Worm (Caenorhabditis elegans): Measurements from ENCODE around the gene acdh-6.

Gene acdh-6

DNA sequence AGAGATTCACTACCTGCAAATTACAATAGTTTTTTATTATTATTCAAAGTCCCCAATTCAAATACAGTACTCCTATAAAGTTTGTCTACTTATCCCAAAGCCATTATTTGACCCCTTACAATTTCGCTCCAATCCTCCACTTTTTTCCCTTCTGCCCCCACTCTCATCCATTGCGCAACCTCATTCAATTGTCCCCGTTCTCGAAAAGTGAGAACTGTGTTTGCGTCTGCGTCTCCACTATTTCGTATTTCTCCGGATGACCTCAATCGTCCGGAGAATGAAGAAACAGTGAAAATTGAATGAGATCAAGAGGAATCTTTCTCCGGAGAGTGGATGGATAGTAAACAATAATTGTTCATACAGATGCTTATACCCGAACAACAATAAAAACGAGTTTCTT is 35.8 kb downstream of the acdh-6 start:
- TF ChIP-seq aptf-2 (GFP tag; conservative IDR thresholded peaks at IDR 0.05), result no peak
- no peak for TF ChIP-seq T07F8.4 (tag; optimal IDR thresholded peaks at IDR 0.05)
- no peak for TF ChIP-seq F49E8.2 (tag; optimal IDR thresholded peaks at IDR 0.05; ENCODE audit: insufficient read depth)
- no peak for TF ChIP-seq hmg-20 (GFP tag; IDR thresholded peaks at IDR 0.05)
- no peak for TF ChIP-seq mel-28 (tag; optimal IDR thresholded peaks at IDR 0.05; ENCODE audit: borderline replicate concordance)
- no peak for TF ChIP-seq zfh-2 (GFP tag; conservative IDR thresholded peaks at IDR 0.05)
- no peak for TF ChIP-seq aptf-3 (GFP tag; IDR thresholded peaks at IDR 0.05)
- no peak for TF ChIP-seq ets-4 (GFP tag; optimal IDR thresholded peaks at IDR 0.05)
- no peak for TF ChIP-seq unc-62 (GFP tag; optimal IDR thresholded peaks at IDR 0.05)
- TF ChIP-seq C17E4.6 (GFP tag; IDR thresholded peaks at IDR 0.05), result no peak
- TF ChIP-seq egrh-3 (GFP tag; IDR thresholded peaks at IDR 0.05), result no peak
- no peak for TF ChIP-seq ztf-18 (tag; optimal IDR thresholded peaks at IDR 0.05)
- no peak for TF ChIP-seq atf-7 (tag; optimal IDR thresholded peaks at IDR 0.05)
- TF ChIP-seq K11D2.4 (GFP tag; IDR thresholded peaks at IDR 0.05), result no peak
- TF ChIP-seq dpl-1 (GFP tag; optimal IDR thresholded peaks at IDR 0.05), result no peak

DNA sequence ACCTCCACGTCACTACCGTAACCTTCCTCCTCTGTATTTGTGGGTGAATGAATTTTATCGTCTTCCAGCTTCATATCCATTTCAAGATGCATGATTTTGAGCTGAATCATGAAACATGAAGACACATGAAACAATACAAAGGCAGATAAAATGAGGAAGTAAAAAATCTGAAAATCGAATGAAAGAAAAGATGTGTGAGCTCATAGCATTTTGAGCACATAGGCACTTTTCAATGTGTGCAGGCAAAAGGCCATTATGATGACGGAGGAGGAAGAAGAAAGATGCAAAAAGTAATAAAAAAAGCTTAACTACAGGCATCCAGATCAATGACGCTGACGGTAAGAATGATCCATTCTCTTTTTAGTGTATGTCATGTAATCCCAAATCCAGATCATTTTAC is 36.8 kb downstream of the acdh-6 start, which contains the start of gene ztf-30:
ztf-30 (minus strand) TSS at position 101 of the 400 bp plus-strand sequence.
- TF ChIP-seq xnd-1 (tag; optimal IDR thresholded peaks at IDR 0.05), result no peak
- no peak for TF ChIP-seq nhr-120 (GFP tag; IDR thresholded peaks at IDR 0.05)
- TF ChIP-seq lir-1 (GFP tag; conservative IDR thresholded peaks at IDR 0.05), result no peak
- no peak for TF ChIP-seq Y56A3A.18 (GFP tag; IDR thresholded peaks at IDR 0.05)
- TF ChIP-seq aptf-2 (GFP tag; conservative IDR thresholded peaks at IDR 0.05), result no peak

DNA sequence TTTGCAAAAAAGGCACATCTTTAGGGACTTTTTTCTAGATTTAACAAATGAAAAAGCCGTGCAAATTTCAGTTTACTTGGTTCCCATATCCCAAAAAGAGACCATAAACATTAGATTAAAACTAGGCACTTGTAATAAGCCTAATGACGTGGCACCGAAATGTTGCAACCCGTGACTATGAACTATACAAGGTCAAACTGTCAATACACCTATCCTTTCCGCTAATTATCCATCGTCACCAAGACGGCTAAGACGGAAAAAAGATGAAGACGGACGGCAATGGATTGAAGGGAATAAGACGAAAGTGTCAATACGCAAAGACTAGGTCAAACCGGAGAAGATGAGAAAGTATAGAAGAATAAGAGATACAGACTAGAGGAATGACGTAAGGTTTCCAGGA is 38.0 kb downstream of the acdh-6 start:
- no peak for TF ChIP-seq ztf-25 (GFP tag; IDR thresholded peaks at IDR 0.05)
- no peak for TF ChIP-seq hrde-1 (tag; optimal IDR thresholded peaks at IDR 0.05; ENCODE audit: borderline replicate concordance)
- TF ChIP-seq snpc-1.3 (tag; optimal IDR thresholded peaks at IDR 0.05; ENCODE audit: insufficient read depth), result no peak
- no peak for TF ChIP-seq rec-8 (tag; optimal IDR thresholded peaks at IDR 0.05)
- no peak for TF ChIP-seq cebp-1 (GFP tag; IDR thresholded peaks at IDR 0.05)
- TF ChIP-seq cebp-1 (tag; optimal IDR thresholded peaks at IDR 0.05), result no peak
- no peak for TF ChIP-seq F23B12.7 (tag; optimal IDR thresholded peaks at IDR 0.05; ENCODE audit: insufficient read depth)
- TF ChIP-seq ets-4 (GFP tag; optimal IDR thresholded peaks at IDR 0.05), result no peak
- TF ChIP-seq nhr-80 (tag; optimal IDR thresholded peaks at IDR 0.05), result no peak
- TF ChIP-seq F33H1.4 (GFP tag; IDR thresholded peaks at IDR 0.05), result no peak
- no peak for TF ChIP-seq nhr-120 (GFP tag; IDR thresholded peaks at IDR 0.05)
- TF ChIP-seq nfya-2 (GFP tag; IDR thresholded peaks at IDR 0.05), result no peak
- TF ChIP-seq ceh-58 (GFP tag; IDR thresholded peaks at IDR 0.05), result no peak
- TF ChIP-seq B0035.1 (tag; optimal IDR thresholded peaks at IDR 0.05), result no peak
- no peak for TF ChIP-seq sptf-2 (GFP tag; optimal IDR thresholded peaks at IDR 0.05)
- no peak for TF ChIP-seq ztf-28 (GFP tag; IDR thresholded peaks at IDR 0.05)
- TF ChIP-seq somi-1 (GFP tag; optimal IDR thresholded peaks at IDR 0.05), result no peak
- TF ChIP-seq ztf-3 (GFP tag; optimal IDR thresholded peaks at IDR 0.05), result no peak

DNA sequence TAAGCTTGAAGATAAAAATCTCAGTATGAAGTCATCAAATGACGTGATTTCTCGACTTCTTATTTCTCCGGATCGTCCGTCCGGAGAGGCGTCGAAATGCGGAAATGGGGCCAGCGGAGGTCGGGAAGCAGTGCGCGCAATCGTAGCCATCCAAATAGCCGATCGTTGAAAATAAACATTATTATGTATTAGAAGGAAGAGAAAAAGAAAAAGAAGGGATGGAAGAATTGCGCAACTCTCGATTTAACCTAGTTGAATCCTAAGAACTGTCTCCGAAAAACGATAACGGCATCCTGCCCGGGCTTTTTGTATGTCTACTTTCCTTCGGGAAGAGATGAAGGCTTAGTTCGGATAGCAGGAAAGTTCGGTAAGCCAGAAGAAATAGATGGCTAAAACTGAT is 41.2 kb downstream of the acdh-6 start:
- TF ChIP-seq madf-3 (GFP tag; IDR thresholded peaks at IDR 0.05), result no peak
- TF ChIP-seq hmg-1.2 (GFP tag; IDR thresholded peaks at IDR 0.05), result no peak
- TF ChIP-seq ets-4 (GFP tag; optimal IDR thresholded peaks at IDR 0.05), result no peak
- no peak for TF ChIP-seq lin-35 (GFP tag; optimal IDR thresholded peaks at IDR 0.05)
- no peak for TF ChIP-seq nfya-2 (GFP tag; IDR thresholded peaks at IDR 0.05)
- no peak for TF ChIP-seq hlh-12 (tag; optimal IDR thresholded peaks at IDR 0.05)
- no peak for TF ChIP-seq B0035.1 (tag; optimal IDR thresholded peaks at IDR 0.05)
- TF ChIP-seq unc-130 (GFP tag; optimal IDR thresholded peaks at IDR 0.05), result no peak
- TF ChIP-seq bed-1 (GFP tag; IDR thresholded peaks at IDR 0.05), result no peak
- TF ChIP-seq nhr-179 (tag; optimal IDR thresholded peaks at IDR 0.05), result no peak
- no peak for TF ChIP-seq lin-40 (tag; optimal IDR thresholded peaks at IDR 0.05)
- no peak for TF ChIP-seq ama-1 (optimal IDR thresholded peaks at IDR 0.05)
- no peak for TF ChIP-seq ama-1 (GFP tag; optimal IDR thresholded peaks at IDR 0.05)
- no peak for TF ChIP-seq mxl-1 (tag; optimal IDR thresholded peaks at IDR 0.05)
- TF ChIP-seq die-1 (tag; optimal IDR thresholded peaks at IDR 0.05), result no peak

Data from whole organism, young adult.